Worm (Caenorhabditis elegans) whole organism, L2 larva: ENCODE data around the gene mccc-1.

Experiments used
- ama-1 ChIP-seq: fragments of 150-350 bp; optimal IDR thresholded peaks from 2 replicates; lab custom pipeline; 2018; ENCODE audit warnings: inconsistent platforms
- fos-1 ChIP-seq: fragments of 150-350 bp; optimal IDR thresholded peaks from 2 replicates; lab custom pipeline; 2014; ENCODE audit warnings: missing biosample characterization, missing genetic modification characterization
- lsy-2 ChIP-seq, 2 experiments: fragments of 150-350 bp in 1 of 2; sonication (generic microtip) in 1 of 2; optimal IDR thresholded peaks; 2 replicates each; lab custom pipeline; 2014 to 2017; ENCODE audit warnings: missing biosample characterization in 2 of 2, missing genetic modification characterization in 2 of 2
- nhr-12 ChIP-seq: fragments of 150-350 bp; optimal IDR thresholded peaks from 2 replicates; lab custom pipeline; 2014; ENCODE audit warnings: missing biosample characterization, missing genetic modification characterization
- skn-1 ChIP-seq: sonication (generic microtip); optimal IDR thresholded peaks from 2 replicates; lab custom pipeline; 2017; ENCODE audit warnings: missing biosample characterization, missing genetic modification characterization
- sma-3 ChIP-seq: sonication (generic microtip); optimal IDR thresholded peaks from 2 replicates; lab custom pipeline; 2016; ENCODE audit warnings: missing genetic modification reagents, missing genetic modification characterization, missing compliant biosample characterization

DNA sequence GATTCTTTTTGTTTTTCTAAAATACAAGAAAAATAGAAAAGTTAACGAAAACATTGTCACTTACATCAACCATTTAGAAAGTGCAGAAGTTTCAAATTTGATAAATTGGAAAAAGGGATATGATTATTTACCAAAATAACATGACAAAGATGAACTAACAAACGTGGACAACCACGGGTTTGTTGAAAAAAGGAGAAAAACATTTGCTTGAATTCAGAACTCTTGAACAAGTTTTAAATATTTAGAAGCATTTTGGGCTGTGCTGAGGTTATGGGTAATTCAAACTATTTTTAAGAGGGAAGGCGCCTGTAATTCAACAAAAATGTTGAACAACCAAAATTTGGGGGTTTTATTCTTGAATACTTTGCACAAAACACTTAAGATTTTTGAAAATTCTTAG, 5.5 kb downstream of the mccc-1 start, which contains the start of gene ttbk-3:
- TF ChIP-seq sma-3 (GFP tag; lab: Kevin White, UChicago): no peak
- TF ChIP-seq ama-1 (lab: Kevin White, UChicago): no peak
- no peak for TF ChIP-seq fos-1
- TF ChIP-seq lsy-2 (tag; optimal IDR thresholded peaks at IDR 0.05; lab: Kevin White, UChicago): no peak
- no peak for TF ChIP-seq skn-1
- TF ChIP-seq nhr-12: no peak
